Worm (Caenorhabditis elegans): ENCODE results near the gene T22F3.10.

DNA sequence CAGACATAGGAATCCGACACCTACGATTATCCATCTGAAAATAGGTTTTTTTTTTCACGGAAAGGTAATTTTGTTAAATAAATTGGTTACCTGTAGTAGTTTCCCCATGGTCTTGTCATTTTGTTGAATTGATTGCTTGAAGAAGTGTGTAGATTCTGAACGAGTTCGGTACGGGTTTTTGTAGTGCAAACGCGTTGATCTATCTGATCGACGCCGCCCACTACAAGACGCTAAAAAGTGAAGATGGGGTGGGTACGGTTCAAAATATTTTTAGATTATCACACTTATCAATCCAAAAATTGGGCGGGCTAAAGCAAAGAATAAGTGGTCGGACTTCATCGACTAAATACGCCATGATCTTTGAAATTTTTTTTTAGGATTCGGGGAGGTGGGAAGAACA is 2.8 kb upstream of the T22F3.10 start, which contains the start of gene T22F3.11:
- TF ChIP-seq T26A8.4 (GFP tag; IDR thresholded peaks at IDR 0.05) (no peak), unc-39 (tag; optimal IDR thresholded peaks at IDR 0.05) (no peak), lsy-2 (tag; optimal IDR thresholded peaks at IDR 0.05) (no peak), cey-2 (tag; optimal IDR thresholded peaks at IDR 0.05; ENCODE audit: borderline replicate concordance, insufficient read depth) (no peak), ama-1 (optimal IDR thresholded peaks at IDR 0.05) (no peak), nhr-237 (tag; optimal IDR thresholded peaks at IDR 0.05) (no peak), F26F4.8 (GFP tag; conservative IDR thresholded peaks at IDR 0.05) (no peak), pha-4 (GFP tag; IDR thresholded peaks at IDR 0.05) (no peak), pha-4 (tag; optimal IDR thresholded peaks at IDR 0.05) (no peak), snpc-4 (tag; optimal IDR thresholded peaks at IDR 0.05) (no peak), R02D3.7 (tag; optimal IDR thresholded peaks at IDR 0.05) (no peak), snpc-1.2 (GFP tag; IDR thresholded peaks at IDR 0.05) (no peak)

All from whole organism, L4 larva.